Worm (Caenorhabditis elegans) whole organism, midembryonic: Measurements from ENCODE around the gene bath-39.

Experiments used
- T22C8.4 ChIP-seq: fragments of 200-800 bp; sonication (Bioruptor generic); IDR thresholded peaks from 2 replicates; pipeline ENCODE4 v1.3.6; 2022; ENCODE audit warnings: missing genetic modification characterization, missing compliant biosample characterization
- cog-1 ChIP-seq: sonication (generic microtip); optimal IDR thresholded peaks from 2 replicates; lab custom pipeline; 2016; ENCODE audit warnings: missing genetic modification characterization, missing compliant biosample characterization
- flt-1 ChIP-seq: fragments of 200-800 bp; sonication (Bioruptor generic); IDR thresholded peaks from 2 replicates; pipeline ENCODE4 v1.3.6; 2022; ENCODE audit warnings: missing genetic modification characterization, missing compliant biosample characterization
- klf-2 ChIP-seq: fragments of 200-800 bp; sonication (Bioruptor generic); conservative IDR thresholded peaks from 2 replicates; pipeline ENCODE4 v1.3.6; 2022; ENCODE audit warnings: missing genetic modification reagents, missing genetic modification characterization, missing compliant biosample characterization
- med-1 ChIP-seq: sonication (generic microtip); optimal IDR thresholded peaks from 2 replicates; lab custom pipeline; 2017; ENCODE audit warnings: missing genetic modification characterization, mild to moderate bottlenecking, missing compliant biosample characterization, antibody characterized with exemption, missing genetic modification reagents; ENCODE audit not compliant: insufficient read depth
- ref-1 ChIP-seq: fragments of 200-800 bp; sonication (Bioruptor generic); conservative IDR thresholded peaks from 2 replicates; pipeline ENCODE4 v1.3.6; 2022; ENCODE audit warnings: missing genetic modification reagents, missing genetic modification characterization, missing compliant biosample characterization
- tab-1 ChIP-seq: fragments of 200-800 bp; sonication (Bioruptor generic); IDR thresholded peaks from 2 replicates; pipeline ENCODE4 v1.3.6; 2022; ENCODE audit warnings: missing genetic modification characterization, missing compliant biosample characterization
- ztf-23 ChIP-seq: fragments of 200-800 bp; sonication (Bioruptor generic); IDR thresholded peaks from 2 replicates; pipeline ENCODE4 v1.3.6; 2022; ENCODE audit warnings: missing genetic modification reagents, missing genetic modification characterization, missing compliant biosample characterization
- ztf-29 ChIP-seq: fragments of 200-800 bp; sonication (Bioruptor generic); IDR thresholded peaks from 2 replicates; pipeline ENCODE4 v1.3.6; 2022; ENCODE audit warnings: missing genetic modification reagents, missing genetic modification characterization, missing compliant biosample characterization

- TF ChIP-seq cog-1 (tag; lab: Kevin White, UChicago) (no peak), med-1 (GFP tag; lab: Kevin White, UChicago) (no peak), ztf-29 (GFP tag; lab: Robert Waterston, UW) (no peak), klf-2 (GFP tag; lab: Robert Waterston, UW) (no peak), flt-1 (GFP tag; lab: Robert Waterston, UW) (no peak), T22C8.4 (GFP tag; lab: Robert Waterston, UW) (no peak), ref-1 (no peak), tab-1 (GFP tag; lab: Robert Waterston, UW) (no peak), ztf-23 (no peak)
Measured at ce11 chrV:13428660-13429059, 30.6 kb upstream of the bath-39 start, which contains the start of gene srd-19.
